Worm (Caenorhabditis elegans) whole organism, L1 larva: ENCODE measurements around the gene lim-8.

Source experiments
- C04F5.9 ChIP-seq: sonication (generic microtip); optimal IDR thresholded peaks from 2 replicates; lab custom pipeline; 2016; ENCODE audit warnings: missing genetic modification characterization, missing compliant biosample characterization
- C16A3.4 ChIP-seq: fragments of 150-350 bp; optimal IDR thresholded peaks from 2 replicates; lab custom pipeline; 2014; ENCODE audit warnings: missing biosample characterization, missing genetic modification characterization
- C34B4.2 ChIP-seq: sonication (generic microtip); optimal IDR thresholded peaks from 2 replicates; lab custom pipeline; 2017; ENCODE audit warnings: mild to moderate bottlenecking, missing genetic modification characterization, missing compliant biosample characterization
- F16B12.6 ChIP-seq: fragments of 150-350 bp; optimal IDR thresholded peaks from 2 replicates; lab custom pipeline; 2014; ENCODE audit warnings: missing biosample characterization, missing genetic modification characterization
- alr-1 ChIP-seq: fragments of 200-800 bp; sonication (Bioruptor generic); optimal IDR thresholded peaks from 2 replicates; lab custom pipeline; 2018; ENCODE audit warnings: borderline replicate concordance, mild to moderate bottlenecking, missing genetic modification characterization, missing compliant biosample characterization
- aly-2 ChIP-seq: fragments of 150-350 bp; optimal IDR thresholded peaks from 2 replicates; lab custom pipeline; 2014; ENCODE audit warnings: missing biosample characterization, missing genetic modification characterization
- ama-1 ChIP-seq: fragments of 150-350 bp; optimal IDR thresholded peaks from 2 replicates; lab custom pipeline; 2014
- ceh-8 ChIP-seq: fragments of 200-800 bp; sonication (Bioruptor generic); optimal IDR thresholded peaks from 2 replicates; lab custom pipeline; 2018; ENCODE audit warnings: mild to moderate bottlenecking, missing genetic modification characterization, moderate library complexity, missing compliant biosample characterization
- ceh-90 ChIP-seq: sonication (generic microtip); optimal IDR thresholded peaks from 2 replicates; lab custom pipeline; 2016; ENCODE audit warnings: missing genetic modification characterization, missing compliant biosample characterization
- ces-1 ChIP-seq: fragments of 150-350 bp; optimal IDR thresholded peaks from 2 replicates; lab custom pipeline; 2014; ENCODE audit warnings: missing biosample characterization, missing genetic modification reagents, missing genetic modification characterization
- dsc-1 ChIP-seq: sonication (generic microtip); optimal IDR thresholded peaks from 2 replicates; lab custom pipeline; 2016; ENCODE audit warnings: mild to moderate bottlenecking, missing genetic modification characterization, missing compliant biosample characterization
- efl-1 ChIP-seq, 4 experiments: fragments of 150-350 bp; optimal IDR thresholded peaks in 3 of 4; peaks in 1 of 4; 1 replicate in 1 of 4; 2 replicates in 3 of 4; lab custom pipeline; 2014; ENCODE audit warnings: missing biosample characterization in 2 of 4, missing genetic modification characterization in 2 of 4, missing genetic modification reagents in 2 of 4
- egl-13 ChIP-seq: sonication (generic microtip); optimal IDR thresholded peaks from 2 replicates; lab custom pipeline; 2016; ENCODE audit warnings: missing genotype, missing genetic modification reagents, missing genetic modification characterization, missing compliant biosample characterization
- egl-27 ChIP-seq, 2 experiments: fragments of 150-350 bp in 1 of 2; sonication (generic microtip); optimal IDR thresholded peaks; 3 replicates each; lab custom pipeline; 2017 to 2018; ENCODE audit warnings: missing biosample characterization in 2 of 2, missing genetic modification characterization in 2 of 2, missing genetic modification reagents in 2 of 2
- elt-3 ChIP-seq, 6 experiments: fragments of 150-350 bp in 1 of 6; sonication (generic microtip); optimal IDR thresholded peaks; 2 replicates each; lab custom pipeline; 2017 to 2018; ENCODE audit warnings: missing biosample characterization in 6 of 6, missing genetic modification characterization in 6 of 6, inconsistent platforms in 1 of 6
- fkh-4 ChIP-seq: sonication (generic microtip); optimal IDR thresholded peaks from 2 replicates; lab custom pipeline; 2016; ENCODE audit warnings: missing compliant biosample characterization, missing genetic modification characterization, borderline replicate concordance
- fkh-8 ChIP-seq: sonication (generic microtip); optimal IDR thresholded peaks from 2 replicates; lab custom pipeline; 2016; ENCODE audit warnings: mild to moderate bottlenecking, missing genetic modification characterization, missing compliant biosample characterization
- grh-1 ChIP-seq: fragments of 200-800 bp; sonication (Bioruptor generic); IDR thresholded peaks from 2 replicates; pipeline ENCODE4 v1.3.6; 2022; ENCODE audit warnings: missing genetic modification reagents, missing genetic modification characterization, missing compliant biosample characterization
- hlh-17 ChIP-seq: fragments of 200-800 bp; sonication (Bioruptor generic); optimal IDR thresholded peaks from 2 replicates; lab custom pipeline; 2018; ENCODE audit warnings: missing genetic modification characterization, mild to moderate bottlenecking, missing compliant biosample characterization, moderate library complexity, borderline replicate concordance
- hpl-2 ChIP-seq: fragments of 150-350 bp; optimal IDR thresholded peaks from 2 replicates; lab custom pipeline; 2014; ENCODE audit warnings: missing biosample characterization, missing genetic modification reagents, missing genetic modification characterization
- irx-1 ChIP-seq: sonication (generic microtip); optimal IDR thresholded peaks from 2 replicates; lab custom pipeline; 2016; ENCODE audit warnings: missing genetic modification characterization, missing compliant biosample characterization
- jun-1 ChIP-seq: fragments of 150-350 bp; optimal IDR thresholded peaks from 2 replicates; lab custom pipeline; 2014; ENCODE audit warnings: missing biosample characterization, missing genetic modification reagents, missing genetic modification characterization
- lin-14 ChIP-seq: fragments of 200-800 bp; sonication (Bioruptor generic); optimal IDR thresholded peaks from 2 replicates; lab custom pipeline; 2018; ENCODE audit warnings: mild to moderate bottlenecking, missing genetic modification characterization, moderate library complexity, missing compliant biosample characterization
- lir-3 ChIP-seq: sonication (generic microtip); optimal IDR thresholded peaks from 2 replicates; lab custom pipeline; 2016; ENCODE audit warnings: mild to moderate bottlenecking, missing genetic modification characterization, moderate library complexity, missing compliant biosample characterization; ENCODE audit not compliant: poor library complexity
- lsy-2 ChIP-seq, 2 experiments: fragments of 150-350 bp; optimal IDR thresholded peaks; 2 replicates each; lab custom pipeline; 2014; ENCODE audit warnings: missing biosample characterization in 2 of 2, missing genetic modification characterization in 2 of 2
- mab-9 ChIP-seq: fragments of 200-800 bp; sonication (Bioruptor generic); IDR thresholded peaks from 2 replicates; pipeline ENCODE4 v1.3.6; 2022; ENCODE audit warnings: missing genetic modification reagents, missing genetic modification characterization, missing compliant biosample characterization
- mep-1 ChIP-seq: fragments of 150-350 bp; optimal IDR thresholded peaks from 2 replicates; lab custom pipeline; 2014; ENCODE audit warnings: missing biosample characterization, missing genetic modification characterization
- nhr-19 ChIP-seq: fragments of 200-800 bp; sonication (Bioruptor generic); conservative IDR thresholded peaks from 2 replicates; pipeline ENCODE4 v1.3.6; 2022; ENCODE audit warnings: missing genetic modification characterization, missing compliant biosample characterization
- nhr-237 ChIP-seq: fragments of 150-350 bp; optimal IDR thresholded peaks from 2 replicates; lab custom pipeline; 2014; ENCODE audit warnings: missing biosample characterization, missing genetic modification characterization
- nhr-28 ChIP-seq: fragments of 150-350 bp; optimal IDR thresholded peaks from 2 replicates; lab custom pipeline; 2014; ENCODE audit warnings: missing biosample characterization, missing genetic modification characterization
- nhr-47 ChIP-seq: sonication (generic microtip); optimal IDR thresholded peaks from 2 replicates; lab custom pipeline; 2016; ENCODE audit warnings: mild to moderate bottlenecking, missing genetic modification characterization, moderate library complexity, missing compliant biosample characterization
- nhr-71 ChIP-seq: sonication (generic microtip); optimal IDR thresholded peaks from 2 replicates; lab custom pipeline; 2016; ENCODE audit warnings: mild to moderate bottlenecking, missing genetic modification characterization, moderate library complexity, missing compliant biosample characterization
- nhr-85 ChIP-seq: sonication (generic microtip); peaks from one replicate; lab custom pipeline; 2016; ENCODE audit warnings: missing genetic modification characterization, inconsistent platforms, missing compliant biosample characterization
- sox-4 ChIP-seq: sonication (generic microtip); optimal IDR thresholded peaks from 2 replicates; lab custom pipeline; 2016; ENCODE audit warnings: missing genetic modification characterization, missing compliant biosample characterization
- sptf-1 ChIP-seq: fragments of 150-350 bp; optimal IDR thresholded peaks from 2 replicates; lab custom pipeline; 2014; ENCODE audit warnings: missing biosample characterization, missing genetic modification characterization
- unc-130 ChIP-seq: fragments of 150-350 bp; optimal IDR thresholded peaks from 2 replicates; lab custom pipeline; 2017; ENCODE audit warnings: missing biosample characterization, missing genetic modification characterization, inconsistent platforms
- unc-30 ChIP-seq: sonication (generic microtip); optimal IDR thresholded peaks from 2 replicates; lab custom pipeline; 2017; ENCODE audit warnings: missing biosample characterization, missing genetic modification characterization
- unc-62 ChIP-seq: fragments of 150-350 bp; optimal IDR thresholded peaks from 2 replicates; lab custom pipeline; 2014; ENCODE audit warnings: missing biosample characterization, missing genetic modification reagents, missing genetic modification characterization
- unc-98 ChIP-seq: fragments of 200-800 bp; sonication (Bioruptor generic); IDR thresholded peaks from 2 replicates; pipeline ENCODE4 v1.3.6; 2022; ENCODE audit warnings: missing genetic modification characterization, missing compliant biosample characterization
- vab-15 ChIP-seq: sonication (generic microtip); optimal IDR thresholded peaks from 2 replicates; lab custom pipeline; 2017; ENCODE audit warnings: missing genotype, mild to moderate bottlenecking, missing genetic modification characterization, missing compliant biosample characterization
- xbp-1 ChIP-seq: sonication (generic microtip); optimal IDR thresholded peaks from 2 replicates; lab custom pipeline; 2016; ENCODE audit warnings: missing genetic modification characterization, missing compliant biosample characterization
- ztf-11 ChIP-seq, 2 experiments: sonication (generic microtip); optimal IDR thresholded peaks; 2 replicates each; lab custom pipeline; 2016 to 2017; ENCODE audit warnings: missing genetic modification characterization in 2 of 2, missing biosample characterization in 1 of 2, missing compliant biosample characterization in 1 of 2
- ztf-4 ChIP-seq: fragments of 150-350 bp; optimal IDR thresholded peaks from 2 replicates; lab custom pipeline; 2014; ENCODE audit warnings: missing biosample characterization, missing genetic modification characterization

The lim-8 gene

DNA sequence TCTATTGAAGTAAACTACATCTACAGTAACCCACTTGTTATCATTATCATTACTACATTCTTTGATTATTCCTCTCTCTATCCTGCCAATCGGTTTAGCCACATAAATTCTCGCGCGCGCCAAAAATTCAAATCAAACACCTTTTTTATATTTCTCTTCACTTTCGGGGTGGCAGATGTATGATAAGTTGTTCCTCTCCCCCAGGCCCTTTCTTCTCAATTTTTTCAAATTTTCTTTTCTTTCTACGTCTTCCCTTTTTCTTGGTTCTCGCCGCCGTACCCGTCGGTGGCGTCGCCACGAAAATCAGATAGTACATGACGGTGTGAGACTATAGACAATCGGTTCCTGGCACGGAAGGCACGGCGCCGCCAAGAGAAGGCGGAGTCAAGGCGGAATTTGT lies 4.6 kb upstream of the lim-8 start, which contains the start of gene R05H11.2 (continued):
- TF ChIP-seq efl-1 (optimal IDR thresholded peaks at IDR 0.05; lab: Kevin White, UChicago) = peak; percentile 5 to 28
- no peak for TF ChIP-seq efl-1 (GFP tag; optimal IDR thresholded peaks at IDR 0.05 in 1 of 2; lab: Kevin White, UChicago)
- no peak for TF ChIP-seq unc-30
- TF ChIP-seq ztf-4 (tag; lab: Kevin White, UChicago) = no peak
- no peak for TF ChIP-seq unc-130 (tag; lab: Kevin White, UChicago)
- no peak for TF ChIP-seq egl-27 (tag; optimal IDR thresholded peaks at IDR 0.05; lab: Kevin White, UChicago)
- TF ChIP-seq alr-1 (tag; lab: Kevin White, UChicago) = no peak
- no peak for TF ChIP-seq F16B12.6 (tag; lab: Kevin White, UChicago)
- no peak for TF ChIP-seq unc-98
- no peak for TF ChIP-seq nhr-28 (tag; lab: Kevin White, UChicago)
- peak; percentile 32 for TF ChIP-seq xbp-1 (tag; lab: Kevin White, UChicago)
- TF ChIP-seq jun-1 (tag; lab: Kevin White, UChicago) = no peak
- no peak for TF ChIP-seq nhr-237 (tag; lab: Kevin White, UChicago)
- TF ChIP-seq grh-1 (GFP tag; lab: Robert Waterston, UW) = peak; percentile 61; the same call in 1 of the 2 replicates
- TF ChIP-seq ztf-11 (tag; optimal IDR thresholded peaks at IDR 0.05; lab: Kevin White, UChicago) = peak in 1 of 2 experiments; percentile 46
- TF ChIP-seq nhr-19 = peak; percentile 23; the same call in 1 of the 2 replicates
- no peak for TF ChIP-seq irx-1 (tag; lab: Kevin White, UChicago)
- no peak for TF ChIP-seq fkh-8 (tag; lab: Kevin White, UChicago)
- TF ChIP-seq egl-13 (tag; lab: Kevin White, UChicago) = no peak
- no peak for TF ChIP-seq mab-9 (GFP tag; lab: Robert Waterston, UW)
- no peak for TF ChIP-seq fkh-4 (tag; lab: Kevin White, UChicago)
- TF ChIP-seq ceh-8 (GFP tag; lab: Kevin White, UChicago) = no peak
- TF ChIP-seq C04F5.9 (tag; lab: Kevin White, UChicago) = no peak
- peak; percentile 66 for TF ChIP-seq nhr-71
- TF ChIP-seq ama-1 (lab: Kevin White, UChicago) = no peak
- TF ChIP-seq dsc-1 (tag; lab: Kevin White, UChicago) = no peak
- TF ChIP-seq lsy-2 (tag; optimal IDR thresholded peaks at IDR 0.05; lab: Kevin White, UChicago) = peak; percentile 30 to 77
- TF ChIP-seq mep-1 (tag; lab: Kevin White, UChicago) = peak; percentile 30
- no peak for TF ChIP-seq vab-15 (tag; lab: Kevin White, UChicago)
- TF ChIP-seq C16A3.4 (tag; lab: Kevin White, UChicago) = peak; percentile 27
- no peak for TF ChIP-seq unc-62 (GFP tag; lab: Kevin White, UChicago)
- peak; percentile 93 for TF ChIP-seq nhr-85 (tag; lab: Kevin White, UChicago)
- no peak for TF ChIP-seq sox-4 (tag; lab: Kevin White, UChicago)
- no peak for TF ChIP-seq hlh-17 (GFP tag; lab: Kevin White, UChicago)
- peak; percentile 34 for TF ChIP-seq nhr-47 (tag; lab: Kevin White, UChicago)
- no peak for TF ChIP-seq lir-3 (tag; lab: Kevin White, UChicago)
- no peak for TF ChIP-seq hpl-2 (GFP tag; lab: Kevin White, UChicago)
- TF ChIP-seq C34B4.2 (tag; lab: Kevin White, UChicago) = no peak
- no peak for TF ChIP-seq ces-1
- TF ChIP-seq sptf-1 (tag; lab: Kevin White, UChicago) = no peak
- no peak for TF ChIP-seq aly-2 (tag; lab: Kevin White, UChicago)
- no peak for TF ChIP-seq ceh-90

DNA sequence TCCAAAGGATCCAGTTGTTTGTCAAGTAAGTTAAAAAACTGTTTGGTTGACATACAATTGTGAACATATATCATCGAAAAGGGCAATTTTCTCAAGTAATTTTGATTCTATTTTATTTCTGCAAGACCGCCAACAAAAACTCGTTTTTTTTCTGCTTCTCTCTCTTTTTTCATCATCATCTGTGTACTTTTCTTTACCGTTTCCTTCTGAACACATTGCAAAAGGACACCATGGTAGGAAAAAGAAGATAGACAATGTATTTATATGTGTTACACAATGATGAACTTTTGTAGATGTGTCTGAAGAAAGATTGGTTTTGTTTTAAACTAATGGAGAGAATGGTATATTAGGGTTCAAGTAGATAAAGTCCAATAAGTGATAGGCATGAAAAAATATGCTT lies 3.7 kb upstream of the lim-8 start:
- TF ChIP-seq unc-30 (no peak), irx-1 (tag; lab: Kevin White, UChicago) (no peak), lin-14 (GFP tag; lab: Kevin White, UChicago) (peak; percentile 39), elt-3 (tag; optimal IDR thresholded peaks at IDR 0.05; lab: Kevin White, UChicago) (no peak), grh-1 (GFP tag; lab: Robert Waterston, UW) (0 out of 2 replicates have a peak, but pooled peaks have one; percentile 14), lsy-2 (tag; optimal IDR thresholded peaks at IDR 0.05; lab: Kevin White, UChicago) (peak in 1 of 2 experiments; percentile 4)
